Fruit fly (Drosophila melanogaster) Kc167 (cell line): ENCODE data around the gene Rsf1.

Experiments used
- Myc ChIP-seq: fragments of >200 bp; optimal IDR thresholded peaks from 2 replicates; lab custom pipeline; 2017; ENCODE audit warnings: missing external identifiers
- h ChIP-seq: fragments of >200 bp; optimal IDR thresholded peaks from 3 replicates; lab custom pipeline; 2018; ENCODE audit warnings: missing external identifiers

- no peak for TF ChIP-seq h (lab: Kevin White, UChicago)
- TF ChIP-seq Myc (lab: Kevin White, UChicago): no peak
These were observed 3.2 kb upstream of the Rsf1 start, which contains the start of gene CG4953 for dm6 chr2L:10266511-10266910.
